Fruit fly (Drosophila melanogaster): ENCODE data around the gene Hrb87F.

Hrb87F gene

dm6 chr3R:13659865-13660738 is at the start of gene Hrb87F:
TSS of gene Hrb87F (minus strand) at chr3R:13660531.
- TF ChIP-seq noc (tag; optimal IDR thresholded peaks at IDR 0.05), result no peak

DNA sequence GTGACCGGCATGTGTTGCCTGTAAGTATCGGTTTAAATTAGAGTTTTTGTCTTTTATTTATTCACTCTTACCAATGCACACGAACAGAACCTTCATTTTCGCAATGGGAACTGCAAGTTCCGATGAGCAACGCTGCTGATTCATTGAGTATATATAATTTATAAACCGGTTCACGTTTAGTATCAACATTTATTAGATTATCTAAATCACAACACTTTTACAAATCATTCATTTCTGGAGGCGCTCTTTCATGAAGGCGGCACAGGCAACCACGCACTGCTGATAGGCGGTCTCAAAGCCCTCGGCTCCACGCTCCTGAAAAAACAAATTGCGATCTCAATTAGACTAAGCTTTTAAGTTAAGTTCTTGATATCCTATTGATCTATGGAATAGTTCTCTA is 49.5 kb upstream of the Hrb87F start, which contains the start of gene Argp:
Gene Argp (minus strand): TSS at position 101 of the 400 bp plus-strand sequence.
- TF ChIP-seq noc (tag; optimal IDR thresholded peaks at IDR 0.05), result no peak

DNA sequence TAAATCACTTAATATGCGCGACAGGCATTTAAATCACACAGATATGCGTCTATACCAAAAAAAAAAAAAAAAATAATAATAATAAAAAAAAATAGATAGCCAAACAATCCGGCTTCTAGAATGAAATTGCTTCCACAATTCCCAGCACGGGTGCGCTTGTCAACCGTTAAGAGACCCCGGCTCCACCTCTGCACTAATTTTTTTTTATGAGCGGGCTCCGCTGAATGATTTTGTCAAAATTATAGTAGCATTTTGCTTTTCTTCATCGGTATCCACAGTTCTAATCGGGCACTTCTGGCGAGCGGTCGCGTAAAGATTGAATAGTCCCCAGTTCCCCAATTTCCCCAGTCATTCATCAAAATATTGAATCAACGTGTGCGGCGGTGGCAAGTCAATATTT is 46.1 kb upstream of the Hrb87F start, which contains the start of gene Adgf-C:
Gene Adgf-C (plus strand): TSS at position 301 of the 400 bp plus-strand sequence.
- no peak for TF ChIP-seq noc (tag; optimal IDR thresholded peaks at IDR 0.05)

DNA sequence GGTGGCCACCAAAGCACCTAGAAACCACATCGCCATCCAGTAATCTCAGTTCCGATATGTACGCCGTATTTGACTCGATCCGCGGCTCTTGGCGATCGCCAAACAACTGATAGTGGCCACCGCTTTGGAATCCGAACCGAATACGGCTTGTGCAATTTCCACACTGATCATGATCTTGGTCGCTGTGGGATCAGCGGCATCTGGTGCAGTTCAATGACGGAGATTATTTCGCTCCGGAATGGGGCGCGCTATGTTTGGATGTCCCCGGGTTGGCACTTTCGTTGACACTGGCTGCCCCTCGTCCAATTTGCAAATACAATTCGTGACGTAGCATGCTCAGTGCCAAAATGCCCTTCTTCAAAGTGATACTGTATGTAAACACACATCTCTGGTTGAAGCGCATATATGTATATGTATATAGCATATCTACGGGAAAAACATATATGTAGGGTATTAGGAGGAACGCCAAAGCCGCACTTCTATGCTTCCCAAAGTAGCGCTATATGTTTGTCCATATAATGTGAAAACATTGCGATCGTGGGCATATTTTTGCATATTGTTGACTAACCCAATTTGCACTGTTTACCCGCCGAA is 45.1 kb upstream of the Hrb87F start, which contains the start of gene Adgf-D:
Gene Adgf-D (minus strand): TSS at position 111 of the 594 bp plus-strand sequence.
- TF ChIP-seq noc (tag; optimal IDR thresholded peaks at IDR 0.05), result no peak

- no peak for TF ChIP-seq noc (tag; optimal IDR thresholded peaks at IDR 0.05)
These were observed 40.4 kb upstream of the Hrb87F start, which contains the start of gene f-cup for dm6 chr3R:13700738-13701137. TSS of gene f-cup (minus strand) at chr3R:13700838.

- TF ChIP-seq noc (tag; optimal IDR thresholded peaks at IDR 0.05), result no peak
These were observed 39.9 kb upstream of the Hrb87F start, which contains the start of gene ninaB for dm6 chr3R:13700192-13700591. TSS of gene ninaB (plus strand) at chr3R:13700565.

DNA sequence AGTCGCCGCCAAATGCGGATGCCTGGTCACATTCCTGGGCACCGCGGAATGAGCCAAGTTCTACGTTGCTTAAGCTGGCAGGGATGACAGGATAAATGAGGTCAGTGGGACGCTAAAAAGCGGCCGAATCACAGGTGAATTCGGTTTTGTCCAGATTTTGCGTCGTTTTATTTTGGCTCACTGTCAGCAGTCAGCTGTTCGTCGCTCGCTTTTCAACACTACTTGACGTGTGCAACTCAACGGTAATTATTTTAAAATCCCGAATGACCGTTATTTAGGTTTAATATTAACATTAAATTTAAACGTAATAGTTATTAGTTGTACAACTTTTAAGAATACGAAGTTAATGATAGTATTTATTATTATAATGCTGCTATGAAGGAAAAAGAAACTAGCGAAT is 39.0 kb upstream of the Hrb87F start:
- no peak for TF ChIP-seq noc (tag; optimal IDR thresholded peaks at IDR 0.05)

dm6 chr3R:13693753-13694152 is 33.4 kb upstream of the Hrb87F start, which contains the start of gene CG14367:
TSS of gene CG14367 (plus strand) at chr3R:13694053.
- no peak for TF ChIP-seq noc (tag; optimal IDR thresholded peaks at IDR 0.05)

DNA sequence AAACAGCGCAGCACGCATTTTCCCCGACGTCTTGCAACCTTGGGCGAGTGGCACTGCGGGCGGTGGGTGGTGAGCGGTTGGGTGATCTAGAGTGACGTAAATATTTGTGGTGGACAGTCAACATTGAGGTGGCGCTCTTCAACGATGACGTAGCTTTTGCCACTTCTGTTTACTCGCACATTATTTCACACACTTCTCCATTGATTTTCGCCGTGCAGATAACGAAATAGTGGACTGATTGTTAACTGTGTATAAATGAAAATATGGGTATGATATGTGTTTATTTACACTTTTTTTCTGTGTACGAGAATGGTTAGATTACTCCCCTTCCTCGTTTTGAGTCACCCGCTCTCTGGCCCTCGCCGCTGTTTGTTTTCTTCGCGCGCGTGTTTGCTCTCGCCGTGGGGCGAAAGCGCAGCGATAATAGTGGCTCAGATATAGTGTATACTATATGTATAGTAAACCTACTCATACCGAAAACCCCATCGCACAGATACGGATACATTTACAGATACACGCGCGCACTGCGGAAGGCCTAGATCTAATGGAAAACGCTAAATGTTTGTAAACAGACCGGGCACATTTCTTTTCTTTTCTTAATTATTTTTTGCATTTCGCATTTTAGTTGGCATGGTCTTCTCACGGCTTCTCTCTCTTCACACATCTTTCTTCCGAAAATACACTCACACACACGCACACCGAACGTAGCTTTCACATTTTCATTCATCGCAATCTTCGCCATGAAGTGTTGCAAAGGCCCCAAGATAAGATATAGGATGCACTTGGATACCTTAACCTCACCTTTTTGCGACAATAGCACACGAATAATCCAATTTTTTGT is 26.3 kb upstream of the Hrb87F start, which contains the start of gene omd:
Gene omd (minus strand): TSS at position 840 of the 841 bp plus-strand sequence.
- TF ChIP-seq noc (tag; optimal IDR thresholded peaks at IDR 0.05), result peak; percentile 63

DNA sequence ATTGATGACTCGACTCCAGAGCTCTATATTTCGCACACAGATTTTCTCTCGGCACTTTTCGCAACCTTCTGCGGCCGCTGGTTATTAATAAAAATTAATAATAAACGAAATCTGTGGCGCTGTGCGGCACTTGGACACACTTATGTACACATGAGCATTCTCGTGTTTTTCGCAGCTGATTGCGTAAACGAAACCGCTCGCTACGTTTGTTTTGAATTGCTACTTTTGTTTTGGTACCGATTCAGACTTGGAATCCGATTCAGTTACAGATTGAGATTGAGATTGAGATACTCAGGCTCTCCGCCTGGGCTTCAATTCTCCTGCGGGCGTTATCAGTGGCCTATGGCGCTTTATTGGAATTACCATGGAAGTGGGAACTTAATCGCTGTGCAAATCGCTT is 25.6 kb upstream of the Hrb87F start:
- TF ChIP-seq noc (tag; optimal IDR thresholded peaks at IDR 0.05), result no peak

DNA sequence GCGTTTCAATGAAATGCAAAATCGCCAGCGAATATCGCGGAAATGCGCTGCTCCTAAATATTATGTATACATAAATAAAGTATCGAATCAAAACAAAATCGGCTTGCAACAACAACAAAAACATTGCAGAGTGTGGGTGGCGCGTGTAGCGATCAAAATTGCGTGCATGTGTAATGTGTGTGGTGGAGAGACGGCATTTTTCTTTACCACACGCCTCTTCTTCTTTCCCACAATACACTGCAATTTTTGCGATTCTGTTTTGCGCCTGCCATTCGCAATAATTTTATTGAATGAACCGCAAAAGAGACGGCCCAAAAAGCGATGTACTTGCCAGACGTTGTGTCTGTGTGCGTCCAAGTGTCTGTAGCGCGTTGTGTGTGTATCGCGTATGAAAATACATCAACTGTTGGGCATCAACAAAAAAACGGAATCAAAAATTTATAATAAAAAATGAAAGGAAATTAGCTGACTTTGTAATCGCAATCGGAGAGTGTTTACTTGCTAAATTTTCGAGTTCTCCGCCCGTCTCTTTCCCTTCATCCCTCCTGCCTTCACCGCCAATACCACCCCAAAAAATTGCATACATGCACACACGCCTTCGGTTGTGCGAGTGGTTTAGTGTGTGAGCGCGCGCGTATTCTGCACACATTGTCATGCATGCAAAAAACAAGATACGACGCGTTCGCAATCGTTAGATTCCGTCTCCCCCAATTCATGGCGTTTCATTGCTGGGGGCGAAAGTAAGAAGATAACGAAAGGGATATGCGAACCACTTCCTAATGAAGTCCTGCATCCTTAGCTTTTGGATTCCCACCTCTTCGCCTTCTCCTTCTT is 24.5 kb upstream of the Hrb87F start:
- peak; percentile 22 for TF ChIP-seq noc (tag; optimal IDR thresholded peaks at IDR 0.05)

dm6 chr3R:13683624-13684568 is 23.6 kb upstream of the Hrb87F start, which contains the start of gene flfl:
TSS of gene flfl (plus strand) at chr3R:13683921.
- TF ChIP-seq noc (tag; optimal IDR thresholded peaks at IDR 0.05), result no peak

dm6 chr3R:13682994-13683623 is 22.8 kb upstream of the Hrb87F start:
- TF ChIP-seq noc (tag; optimal IDR thresholded peaks at IDR 0.05), result no peak
